Fruit fly (Drosophila melanogaster) S2 (cell line): ENCODE measurements around the gene Plod.

ENCODE experiments used
- CG8478 ChIP-seq: fragments of >200 bp; optimal IDR thresholded peaks from 2 replicates; lab custom pipeline; 2018
- CTCF ChIP-seq, 2 experiments: fragments of >200 bp; optimal IDR thresholded peaks; 2 replicates each; lab custom pipeline; 2018

dm6 chr3L:11243292-11243670 is 37.5 kb upstream of the Plod start:
- TF ChIP-seq CG8478 (lab: Kevin White, UChicago) = no peak
- no peak for TF ChIP-seq CTCF (optimal IDR thresholded peaks at IDR 0.05; lab: Kevin White, UChicago)
